Worm (Caenorhabditis elegans): ENCODE results near the gene R07E5.19.
"Not testable (repeated sequence)": the region's sequence is repeated elsewhere in the genome, so short reads cannot be mapped to it uniquely, and the experiment has no call there.

The R07E5.19 gene

ce11 chrIII:4428797-4429196, 10.9 kb upstream of the R07E5.19 start (continued):
- TF ChIP-seq daf-8 (GFP tag; IDR thresholded peaks at IDR 0.05): no peak
- TF ChIP-seq ceh-44 (GFP tag; IDR thresholded peaks at IDR 0.05): no peak
- TF ChIP-seq tag-97 (GFP tag; IDR thresholded peaks at IDR 0.05): no peak
- TF ChIP-seq nhr-77 (tag; optimal IDR thresholded peaks at IDR 0.05): no peak

- TF ChIP-seq madf-9 (GFP tag; conservative IDR thresholded peaks at IDR 0.05) (peak; percentile 85), Y75B8A.6 (GFP tag; IDR thresholded peaks at IDR 0.05) (peak; percentile 74; the same call in 1 of the 2 replicates), egl-43 (GFP tag; IDR thresholded peaks at IDR 0.05) (peak; percentile 93), daf-16 (GFP tag; optimal IDR thresholded peaks at IDR 0.05) (peak in 1 of 2 experiments; percentile 8), Y105C5A.15 (GFP tag; IDR thresholded peaks at IDR 0.05) (peak; percentile 57; the same call in 1 of the 2 replicates), F26F4.8 (GFP tag; conservative IDR thresholded peaks at IDR 0.05) (peak; percentile 81), snpc-4 (tag; optimal IDR thresholded peaks at IDR 0.05) (peak; percentile 82), vab-7 (GFP tag; IDR thresholded peaks at IDR 0.05) (peak; percentile 89), ceh-44 (GFP tag; IDR thresholded peaks at IDR 0.05) (0 out of 2 replicates have a peak, but pooled peaks have one; percentile 40), T26A8.4 (GFP tag; IDR thresholded peaks at IDR 0.05) (peak; percentile 83), Y48G9A.11 (GFP tag; IDR thresholded peaks at IDR 0.05) (peak; percentile 80), mes-2 (tag; optimal IDR thresholded peaks at IDR 0.05; ENCODE audit: poor library complexity, severe bottlenecking) (peak; percentile 48), nhr-42 (GFP tag; IDR thresholded peaks at IDR 0.05) (peak; percentile 49; the same call in 1 of the 2 replicates), nhr-41 (GFP tag; IDR thresholded peaks at IDR 0.05) (0 out of 2 replicates have a peak, but pooled peaks have one; percentile 28), lin-29 (GFP tag; IDR thresholded peaks at IDR 0.05) (peak; percentile 46; the same call in 1 of the 2 replicates), ctbp-1 (GFP tag; IDR thresholded peaks at IDR 0.05) (peak; percentile 79), daf-19 (GFP tag; conservative IDR thresholded peaks at IDR 0.05) (peak; percentile 87), dmd-6 (GFP tag; IDR thresholded peaks at IDR 0.05) (peak; percentile 75), lin-1 (GFP tag; IDR thresholded peaks at IDR 0.05) (peak; percentile 73; the same call in 1 of the 2 replicates), dpl-1 (GFP tag; optimal IDR thresholded peaks at IDR 0.05) (peak; percentile 14), D1046.2 (GFP tag; IDR thresholded peaks at IDR 0.05) (peak; percentile 91), ZK337.2 (GFP tag; IDR thresholded peaks at IDR 0.05) (0 out of 2 replicates have a peak, but pooled peaks have one; percentile 6), hmg-1.1 (GFP tag; IDR thresholded peaks at IDR 0.05) (peak; percentile 87), saeg-2 (GFP tag; IDR thresholded peaks at IDR 0.05) (peak; percentile 69; the same call in 1 of the 2 replicates), zfp-3 (GFP tag; conservative IDR thresholded peaks at IDR 0.05) (peak; percentile 76), dmd-9 (GFP tag; IDR thresholded peaks at IDR 0.05) (peak; percentile 69; the same call in 1 of the 2 replicates), duxl-1 (tag; optimal IDR thresholded peaks at IDR 0.05; ENCODE audit: poor library complexity) (peak; percentile 29), madf-5 (GFP tag; IDR thresholded peaks at IDR 0.05) (peak; percentile 60 to 80; a peak in 2 of 4 replicates), mdt-29 (GFP tag; IDR thresholded peaks at IDR 0.05) (0 out of 2 replicates have a peak, but pooled peaks have one; percentile 31), mxl-2 (GFP tag; conservative IDR thresholded peaks at IDR 0.05) (0 out of 2 replicates have a peak, but pooled peaks have one; percentile 42), pha-4 (GFP tag; IDR thresholded peaks at IDR 0.05) (peak; percentile 90), spr-1 (tag; optimal IDR thresholded peaks at IDR 0.05) (peak; percentile 43), snpc-1.2 (GFP tag; IDR thresholded peaks at IDR 0.05) (peak; percentile 86), tra-1 (GFP tag; IDR thresholded peaks at IDR 0.05) (peak; percentile 91), dmd-8 (GFP tag; IDR thresholded peaks at IDR 0.05) (peak; percentile 72), F49E8.2 (tag; optimal IDR thresholded peaks at IDR 0.05; ENCODE audit: borderline replicate concordance) (peak; percentile 0), arid-1 (GFP tag; conservative IDR thresholded peaks at IDR 0.05) (peak; percentile 92), lim-7 (GFP tag; IDR thresholded peaks at IDR 0.05) (peak; percentile 88), F44E2.7 (GFP tag; IDR thresholded peaks at IDR 0.05) (0 out of 2 replicates have a peak, but pooled peaks have one; percentile 83), lin-38 (GFP tag; IDR thresholded peaks at IDR 0.05) (peak; percentile 83), php-3 (GFP tag; IDR thresholded peaks at IDR 0.05) (peak; percentile 79)
- not testable (repeated sequence) for TF ChIP-seq daf-16, pha-4 (tag; optimal IDR thresholded peaks at IDR 0.05)
Observed at ce11 chrIII:4426711-4427218, 8.9 kb upstream of the R07E5.19 start.

Measured in whole organism, L4 larva.